Worm (Caenorhabditis elegans): Measurements from ENCODE around the gene vhp-1.

Gene vhp-1

ce11 chrII:5379614-5380077 is 56.6 kb downstream of the vhp-1 start, which contains the start of gene pkc-3 (continued):
- peak; percentile 39; the same call in 1 of the 2 replicates for TF ChIP-seq pha-4 (GFP tag; IDR thresholded peaks at IDR 0.05)
- TF ChIP-seq pha-4 (tag; optimal IDR thresholded peaks at IDR 0.05), result peak; percentile 68
- peak; percentile 93 for TF ChIP-seq nhr-6 (tag; optimal IDR thresholded peaks at IDR 0.05)
- no peak for TF ChIP-seq nhr-48 (tag; optimal IDR thresholded peaks at IDR 0.05)
- TF ChIP-seq ceh-28 (tag; optimal IDR thresholded peaks at IDR 0.05), result no peak
- peak; percentile 71 for TF ChIP-seq pqm-1 (tag; optimal IDR thresholded peaks at IDR 0.05)
- TF ChIP-seq fos-1 (tag; optimal IDR thresholded peaks at IDR 0.05), result no peak
- TF ChIP-seq nhr-11 (tag; optimal IDR thresholded peaks at IDR 0.05), result peak; percentile 47
- no peak for TF ChIP-seq lin-39 (tag; optimal IDR thresholded peaks at IDR 0.05)
- no peak for TF ChIP-seq ceh-20 (GFP tag; IDR thresholded peaks at IDR 0.05)
- TF ChIP-seq F44E2.7 (GFP tag; IDR thresholded peaks at IDR 0.05), result no peak
- TF ChIP-seq hif-1 (tag; optimal IDR thresholded peaks at IDR 0.05), result peak; percentile 22
- no peak for TF ChIP-seq F37D6.2 (tag; optimal IDR thresholded peaks at IDR 0.05)
- peak; percentile 77 for TF ChIP-seq gei-8 (GFP tag; optimal IDR thresholded peaks at IDR 0.05)
- TF ChIP-seq nhr-25 (tag; optimal IDR thresholded peaks at IDR 0.05; ENCODE audit: borderline replicate concordance, insufficient read depth), result peak; percentile 95
- TF ChIP-seq mxl-2 (GFP tag; conservative IDR thresholded peaks at IDR 0.05), result no peak
- no peak for TF ChIP-seq nhr-237 (tag; optimal IDR thresholded peaks at IDR 0.05)
- TF ChIP-seq zfp-3 (GFP tag; conservative IDR thresholded peaks at IDR 0.05), result peak; percentile 61; the same call in 1 of the 2 replicates
- peak; percentile 58; the same call in 1 of the 2 replicates for TF ChIP-seq snpc-1.2 (GFP tag; IDR thresholded peaks at IDR 0.05)
- no peak for TF ChIP-seq aly-2 (tag; optimal IDR thresholded peaks at IDR 0.05)

- TF ChIP-seq vab-7 (GFP tag; IDR thresholded peaks at IDR 0.05) (no peak), daf-16 (GFP tag; optimal IDR thresholded peaks at IDR 0.05) (no peak), daf-16 (tag; optimal IDR thresholded peaks at IDR 0.05) (peak; percentile 22), egl-27 (tag; optimal IDR thresholded peaks at IDR 0.05) (no peak), F26F4.8 (GFP tag; conservative IDR thresholded peaks at IDR 0.05) (no peak)
These were observed 61.2 kb downstream of the vhp-1 start for ce11 chrII:5384282-5384681.

ce11 chrII:5387217-5387616 is 64.1 kb downstream of the vhp-1 start, which contains the start of gene ccpp-6:
Gene ccpp-6, minus strand, starts transcription at chrII:5387317.
- TF ChIP-seq ZK546.5 (tag; optimal IDR thresholded peaks at IDR 0.05) (no peak), ama-1 (optimal IDR thresholded peaks at IDR 0.05) (peak; percentile 0), snpc-4 (tag; optimal IDR thresholded peaks at IDR 0.05) (no peak), lin-38 (GFP tag; IDR thresholded peaks at IDR 0.05) (0 out of 2 replicates have a peak, but pooled peaks have one; percentile 16), mep-1 (tag; optimal IDR thresholded peaks at IDR 0.05) (peak; percentile 25), aha-1 (tag) (peak; percentile 11)

ce11 chrII:5388786-5389421 is 65.8 kb downstream of the vhp-1 start, which contains the start of gene rsp-4:
Gene rsp-4, minus strand, starts transcription at chrII:5388836.
- TF ChIP-seq nhr-237 (tag; optimal IDR thresholded peaks at IDR 0.05) (no peak), ztf-11 (tag; optimal IDR thresholded peaks at IDR 0.05) (no peak), ceh-62 (tag; optimal IDR thresholded peaks at IDR 0.05) (no peak), aha-1 (tag) (peak; percentile 94), nhr-76 (tag; optimal IDR thresholded peaks at IDR 0.05) (no peak), nhr-77 (tag; optimal IDR thresholded peaks at IDR 0.05) (no peak), mep-1 (tag; optimal IDR thresholded peaks at IDR 0.05) (no peak), mxl-3 (GFP tag; optimal IDR thresholded peaks at IDR 0.05) (no peak)
